Fruit fly (Drosophila melanogaster) whole organism, embryonic: ENCODE data around the gene CG14695.

Source experiments
- Aef1 ChIP-seq: fragments of 200-800 bp; sonication (Bioruptor generic); IDR thresholded peaks from 3 replicates; pipeline ENCODE4 v1.3.6; 2022; ENCODE audit warnings: missing biosample characterization, missing genetic modification characterization
- B-H1 ChIP-seq: fragments of 200-800 bp; sonication (Bioruptor generic); IDR thresholded peaks from 3 replicates; pipeline ENCODE4 v1.3.6; 2022; ENCODE audit warnings: missing biosample characterization, missing genetic modification characterization
- Bdp1 ChIP-seq: fragments of 200-800 bp; sonication (Bioruptor generic); optimal IDR thresholded peaks from 3 replicates; lab custom pipeline; 2016; ENCODE audit warnings: missing biosample characterization, missing genetic modification characterization
- BtbVII ChIP-seq: fragments of 200-800 bp; sonication (Bioruptor generic); optimal IDR thresholded peaks from 3 replicates; lab custom pipeline; 2017; ENCODE audit warnings: missing biosample characterization, mild to moderate bottlenecking, missing genetic modification characterization
- CG11085 ChIP-seq: fragments of 200-800 bp; sonication (Bioruptor generic); IDR thresholded peaks from 2 replicates; pipeline ENCODE4 v1.3.6; 2022; ENCODE audit warnings: missing biosample characterization, missing genetic modification characterization
- CG1233 ChIP-seq: fragments of 200-800 bp; sonication (Bioruptor generic); optimal IDR thresholded peaks from 4 replicates; lab custom pipeline; 2018; ENCODE audit warnings: missing biosample characterization, mild to moderate bottlenecking, missing genetic modification characterization
- CG13287 ChIP-seq: fragments of 200-800 bp; sonication (Bioruptor generic); IDR thresholded peaks from 2 replicates; pipeline ENCODE4 v1.3.6; 2022; ENCODE audit warnings: missing biosample characterization, missing genetic modification characterization; ENCODE audit not compliant: partially characterized antibody
- CG17186 ChIP-seq: fragments of 200-800 bp; sonication (Bioruptor generic); optimal IDR thresholded peaks from 3 replicates; lab custom pipeline; 2017; ENCODE audit warnings: missing biosample characterization, missing genetic modification reagents, missing genetic modification characterization
- CG2199 ChIP-seq: fragments of 200-800 bp; sonication (Bioruptor generic); IDR thresholded peaks from 3 replicates; pipeline ENCODE4 v1.3.6; 2022; ENCODE audit warnings: missing biosample characterization, missing genetic modification characterization
- CG2889 ChIP-seq: fragments of 200-800 bp; sonication (Bioruptor generic); IDR thresholded peaks from 3 replicates; pipeline ENCODE4 v1.3.6; 2022; ENCODE audit warnings: missing biosample characterization, missing genetic modification characterization
- CG3407 ChIP-seq: fragments of 200-800 bp; sonication (Bioruptor generic); optimal IDR thresholded peaks from 2 replicates; lab custom pipeline; 2018; ENCODE audit warnings: missing biosample characterization, mild to moderate bottlenecking, missing genetic modification characterization
- CG7963 ChIP-seq: fragments of 200-800 bp; sonication (Bioruptor generic); IDR thresholded peaks from 3 replicates; pipeline ENCODE4 v1.3.6; 2022; ENCODE audit warnings: missing biosample characterization, missing genetic modification characterization; ENCODE audit not compliant: partially characterized antibody
- Dfd ChIP-seq, 2 experiments: fragments of >200 bp; optimal IDR thresholded peaks; 2 replicates each; lab custom pipeline; 2017; ENCODE audit warnings: missing biosample characterization in 2 of 2, missing genetic modification characterization in 2 of 2
- Dip2 ChIP-seq: fragments of 200-800 bp; sonication (Bioruptor generic); IDR thresholded peaks from 2 replicates; pipeline ENCODE4 v1.3.6; 2022; ENCODE audit warnings: missing biosample characterization, missing genetic modification characterization
- Eip74EF ChIP-seq, 2 experiments: fragments of 200-800 bp in 1 of 2; fragments of >200 bp in 1 of 2; sonication (Bioruptor generic) in 1 of 2; optimal IDR thresholded peaks; 2 replicates each; lab custom pipeline; 2017 to 2019; ENCODE audit warnings: missing biosample characterization in 2 of 2, missing genetic modification characterization in 2 of 2, mild to moderate bottlenecking in 1 of 2, moderate library complexity in 1 of 2
- Gug ChIP-seq: fragments of 200-800 bp; sonication (Bioruptor generic); IDR thresholded peaks from 4 replicates; pipeline ENCODE4 v1.3.6; 2022; ENCODE audit warnings: missing biosample characterization, missing genetic modification characterization
- HLH3B ChIP-seq: fragments of 200-800 bp; sonication (Bioruptor generic); IDR thresholded peaks from 2 replicates; pipeline ENCODE4 v1.3.6; 2022; ENCODE audit warnings: missing biosample characterization, missing genetic modification characterization
- Hey ChIP-seq: fragments of 200-800 bp; sonication (Bioruptor generic); optimal IDR thresholded peaks from 3 replicates; lab custom pipeline; 2018; ENCODE audit warnings: missing biosample characterization, mild to moderate bottlenecking, missing genetic modification characterization
- HmgZ ChIP-seq: fragments of 200-800 bp; sonication (Bioruptor generic); optimal IDR thresholded peaks from 2 replicates; lab custom pipeline; 2018; ENCODE audit warnings: missing biosample characterization, mild to moderate bottlenecking, missing genetic modification characterization
- Jarid2 ChIP-seq: fragments of 200-800 bp; sonication (Bioruptor generic); optimal IDR thresholded peaks from 3 replicates; lab custom pipeline; 2017; ENCODE audit warnings: mild to moderate bottlenecking, missing biosample characterization, missing genetic modification reagents, missing genetic modification characterization
- Mes4 ChIP-seq: fragments of 200-800 bp; sonication (Bioruptor generic); optimal IDR thresholded peaks from 2 replicates; lab custom pipeline; 2016; ENCODE audit warnings: missing biosample characterization, missing genetic modification characterization
- Myb ChIP-seq: fragments of 200-800 bp; sonication (Bioruptor generic); optimal IDR thresholded peaks from 2 replicates; lab custom pipeline; 2016; ENCODE audit warnings: missing biosample characterization, missing genetic modification characterization
- Oaz ChIP-seq: fragments of 200-800 bp; sonication (Bioruptor generic); IDR thresholded peaks from 2 replicates; pipeline ENCODE4 v1.3.6; 2022; ENCODE audit warnings: missing biosample characterization, missing genetic modification characterization
- Opbp ChIP-seq: fragments of 200-800 bp; sonication (Bioruptor generic); IDR thresholded peaks from 3 replicates; pipeline ENCODE4 v1.3.6; 2022; ENCODE audit warnings: missing biosample characterization, missing genetic modification characterization; ENCODE audit not compliant: partially characterized antibody
- Pdp1 ChIP-seq, 2 experiments: fragments of 200-800 bp; sonication (Bioruptor generic); optimal IDR thresholded peaks; 3 replicates each; lab custom pipeline; 2016; ENCODE audit warnings: missing biosample characterization in 2 of 2, missing genetic modification characterization in 2 of 2, mild to moderate bottlenecking in 1 of 2, moderate library complexity in 1 of 2
- Sry-δ ChIP-seq: fragments of 200-800 bp; sonication (Bioruptor generic); optimal IDR thresholded peaks from 2 replicates; lab custom pipeline; 2016; ENCODE audit warnings: missing biosample characterization, missing genetic modification characterization
- YL-1 ChIP-seq: fragments of 200-800 bp; sonication (Bioruptor generic); optimal IDR thresholded peaks from 3 replicates; lab custom pipeline; 2017; ENCODE audit warnings: missing biosample characterization, mild to moderate bottlenecking, missing genetic modification characterization
- bsh ChIP-seq, 2 experiments: fragments of 200-800 bp; sonication (Bioruptor generic); optimal IDR thresholded peaks; 2 replicates each; lab custom pipeline; 2017 to 2018; ENCODE audit warnings: mild to moderate bottlenecking in 2 of 2, missing biosample characterization in 2 of 2, missing genetic modification characterization in 2 of 2, moderate library complexity in 1 of 2
- chinmo ChIP-seq: fragments of 200-800 bp; sonication (Bioruptor generic); IDR thresholded peaks from 4 replicates; pipeline ENCODE4 v1.3.6; 2022; ENCODE audit warnings: missing biosample characterization, missing genetic modification characterization; ENCODE audit not compliant: partially characterized antibody
- dmrt99B ChIP-seq: fragments of 200-800 bp; sonication (Bioruptor generic); optimal IDR thresholded peaks from 2 replicates; lab custom pipeline; 2018; ENCODE audit warnings: missing biosample characterization, mild to moderate bottlenecking, missing genetic modification characterization, moderate library complexity
- dysf ChIP-seq: fragments of 200-800 bp; sonication (Bioruptor generic); IDR thresholded peaks from 3 replicates; pipeline ENCODE4 v1.3.6; 2022; ENCODE audit warnings: missing biosample characterization, missing genetic modification characterization
- eve ChIP-seq, 2 experiments: fragments of >200 bp; optimal IDR thresholded peaks; 2 replicates each; lab custom pipeline; 2017; ENCODE audit warnings: missing biosample characterization in 2 of 2, missing genetic modification characterization in 2 of 2
- gcm2 ChIP-seq: fragments of 200-800 bp; sonication (Bioruptor generic); optimal IDR thresholded peaks from 2 replicates; lab custom pipeline; 2016; ENCODE audit warnings: missing biosample characterization, missing genetic modification characterization
- hb ChIP-seq: fragments of 200-800 bp; sonication (Bioruptor generic); IDR thresholded peaks from 3 replicates; pipeline ENCODE4 v1.3.6; 2022; ENCODE audit warnings: missing biosample characterization, missing genetic modification characterization; ENCODE audit not compliant: partially characterized antibody
- kah ChIP-seq: fragments of 200-800 bp; sonication (Bioruptor generic); optimal IDR thresholded peaks from 2 replicates; lab custom pipeline; 2018; ENCODE audit warnings: missing biosample characterization, mild to moderate bottlenecking, missing genetic modification characterization
- nerfin-1 ChIP-seq: fragments of 200-800 bp; sonication (Bioruptor generic); optimal IDR thresholded peaks from 3 replicates; lab custom pipeline; 2019; ENCODE audit warnings: missing biosample characterization, mild to moderate bottlenecking, missing genetic modification characterization, moderate library complexity
- peb ChIP-seq: fragments of 200-800 bp; sonication (Bioruptor generic); IDR thresholded peaks from 2 replicates; pipeline ENCODE4 v1.3.6; 2022; ENCODE audit warnings: missing biosample characterization, missing genetic modification characterization
- pros ChIP-seq: fragments of 200-800 bp; sonication (Bioruptor generic); optimal IDR thresholded peaks from 3 replicates; lab custom pipeline; 2019; ENCODE audit warnings: missing biosample characterization, mild to moderate bottlenecking, missing genetic modification characterization, moderate library complexity
- pzg ChIP-seq: fragments of 200-800 bp; sonication (Bioruptor generic); optimal IDR thresholded peaks from 3 replicates; lab custom pipeline; 2018; ENCODE audit warnings: missing biosample characterization, mild to moderate bottlenecking, missing genetic modification characterization, moderate library complexity
- sna ChIP-seq: fragments of 200-800 bp; sonication (Bioruptor generic); IDR thresholded peaks from 2 replicates; pipeline ENCODE4 v1.3.6; 2022; ENCODE audit warnings: missing biosample characterization, missing genetic modification characterization; ENCODE audit not compliant: partially characterized antibody
- so ChIP-seq: fragments of 200-800 bp; sonication (Bioruptor generic); IDR thresholded peaks from 3 replicates; pipeline ENCODE4 v1.3.6; 2022; ENCODE audit warnings: missing biosample characterization, missing genetic modification characterization
- sr ChIP-seq: fragments of 200-800 bp; sonication (Bioruptor generic); IDR thresholded peaks from 3 replicates; pipeline ENCODE4 v1.3.6; 2022; ENCODE audit warnings: missing biosample characterization, missing genetic modification characterization
- sug ChIP-seq: fragments of 200-800 bp; optimal IDR thresholded peaks from 2 replicates; lab custom pipeline; 2019; ENCODE audit warnings: missing biosample characterization, mild to moderate bottlenecking, missing genetic modification characterization, moderate library complexity
- unc-4 ChIP-seq: fragments of 200-800 bp; sonication (Bioruptor generic); IDR thresholded peaks from 2 replicates; pipeline ENCODE4 v1.3.6; 2022; ENCODE audit warnings: missing biosample characterization, missing genetic modification characterization; ENCODE audit not compliant: partially characterized antibody
- unpg ChIP-seq: fragments of 200-800 bp; sonication (Bioruptor generic); optimal IDR thresholded peaks from 3 replicates; lab custom pipeline; 2018; ENCODE audit warnings: missing biosample characterization, mild to moderate bottlenecking, missing genetic modification characterization, moderate library complexity
- vfl ChIP-seq: fragments of 200-800 bp; sonication (Bioruptor generic); optimal IDR thresholded peaks from 2 replicates; lab custom pipeline; 2016; ENCODE audit warnings: missing biosample characterization, missing genetic modification characterization
- vvl ChIP-seq: fragments of 200-800 bp; sonication (Bioruptor generic); IDR thresholded peaks from 2 replicates; pipeline ENCODE4 v1.3.6; 2022; ENCODE audit warnings: missing biosample characterization, missing genetic modification characterization

CG14695 gene

DNA sequence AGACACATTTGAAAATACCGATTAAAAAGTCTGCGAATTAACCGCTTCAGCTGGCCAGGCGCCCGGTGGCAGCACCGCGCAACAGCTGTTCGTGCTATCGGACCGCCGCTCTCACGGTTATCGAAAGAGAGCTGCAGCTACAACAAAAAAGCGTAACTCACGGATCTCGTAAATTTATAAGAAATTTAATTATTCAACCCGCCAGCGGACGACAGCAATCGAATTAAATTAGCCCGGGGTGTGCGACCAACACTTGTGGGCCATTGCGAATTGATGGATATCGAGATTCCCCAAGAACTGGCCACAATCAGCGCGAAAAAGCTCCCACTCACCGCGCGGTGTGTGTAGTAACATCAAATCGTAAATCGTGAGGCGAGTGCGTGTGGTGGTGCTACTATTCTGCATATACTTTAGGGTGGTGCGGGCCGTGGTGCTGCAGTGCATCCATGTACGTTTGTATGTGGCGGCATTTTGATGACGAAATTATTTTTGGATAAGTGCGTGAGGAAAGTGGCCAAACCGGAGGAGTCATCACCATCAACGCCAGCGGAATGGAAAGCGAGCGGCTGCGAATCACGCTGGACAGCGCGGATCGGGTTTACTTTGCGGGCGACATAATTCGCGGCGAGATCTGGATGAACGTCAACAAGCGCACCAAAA, 6.4 kb upstream of the CG14695 start, which contains the start of gene Leash (continued):
- TF ChIP-seq HLH3B: no peak
- TF ChIP-seq pzg (GFP tag; lab: Kevin White, UChicago): peak; percentile 46
- no peak for TF ChIP-seq Gug (GFP tag; lab: Robert Waterston, UW)
- TF ChIP-seq Pdp1 (GFP tag; optimal IDR thresholded peaks at IDR 0.05; lab: Kevin White, UChicago): peak in 1 of 2 experiments; percentile 63
- peak; percentile 34 for TF ChIP-seq nerfin-1
- no peak for TF ChIP-seq gcm2
- TF ChIP-seq vvl (GFP tag; lab: Robert Waterston, UW): peak; percentile 12; the same call in 1 of the 2 replicates
- peak; percentile 56 for TF ChIP-seq CG13287 (GFP tag; lab: Robert Waterston, UW)
- TF ChIP-seq sr: no peak
- peak; percentile 60; the same call in 1 of the 2 replicates for TF ChIP-seq unc-4 (GFP tag; lab: Robert Waterston, UW)
- peak; percentile 16 for TF ChIP-seq YL-1 (GFP tag; lab: Kevin White, UChicago)
- no peak for TF ChIP-seq peb (GFP tag; lab: Robert Waterston, UW)
- no peak for TF ChIP-seq CG7963 (GFP tag; lab: Robert Waterston, UW)
- no peak for TF ChIP-seq Dfd (GFP tag; optimal IDR thresholded peaks at IDR 0.05; lab: Kevin White, UChicago)
- TF ChIP-seq Oaz (GFP tag; lab: Robert Waterston, UW): no peak
- TF ChIP-seq CG1233 (GFP tag; lab: Kevin White, UChicago): no peak
- no peak for TF ChIP-seq CG11085 (GFP tag; lab: Robert Waterston, UW)
- TF ChIP-seq sna (GFP tag; lab: Robert Waterston, UW): peak; percentile 51; the same call in 1 of the 2 replicates
- no peak for TF ChIP-seq B-H1 (GFP tag; lab: Robert Waterston, UW)
- no peak for TF ChIP-seq Bdp1 (GFP tag; lab: Kevin White, UChicago)
- peak; percentile 27 for TF ChIP-seq CG17186 (GFP tag; lab: Kevin White, UChicago)

- 0 out of 4 replicates have a peak, but pooled peaks have one; percentile 9 for TF ChIP-seq chinmo
- no peak for TF ChIP-seq CG2889 (GFP tag; lab: Robert Waterston, UW)
- no peak for TF ChIP-seq Sry-δ (GFP tag; lab: Kevin White, UChicago)
- TF ChIP-seq kah (GFP tag; lab: Kevin White, UChicago): no peak
- peak; percentile 15; the same call in 1 of the 3 replicates for TF ChIP-seq so (GFP tag; lab: Robert Waterston, UW)
- no peak for TF ChIP-seq unpg
- peak; percentile 77 for TF ChIP-seq sug (tag; lab: Kevin White, UChicago)
- TF ChIP-seq Mes4: no peak
- no peak for TF ChIP-seq hb (GFP tag; lab: Robert Waterston, UW)
- no peak for TF ChIP-seq HmgZ
- TF ChIP-seq BtbVII (GFP tag; lab: Kevin White, UChicago): peak; percentile 57
- TF ChIP-seq eve (GFP tag; optimal IDR thresholded peaks at IDR 0.05; lab: Kevin White, UChicago): no peak
- no peak for TF ChIP-seq dmrt99B
- TF ChIP-seq pros (GFP tag; lab: Kevin White, UChicago): peak; percentile 39
- no peak for TF ChIP-seq Myb
- TF ChIP-seq CG2199 (GFP tag; lab: Robert Waterston, UW): no peak
- no peak for TF ChIP-seq CG13287 (GFP tag; lab: Robert Waterston, UW)
- TF ChIP-seq bsh (GFP tag; optimal IDR thresholded peaks at IDR 0.05; lab: Kevin White, UChicago): no peak
- no peak for TF ChIP-seq Opbp
- TF ChIP-seq vfl (GFP tag; lab: Kevin White, UChicago): no peak
- no peak for TF ChIP-seq Hey (tag; lab: Kevin White, UChicago)
- TF ChIP-seq Eip74EF (GFP tag; optimal IDR thresholded peaks at IDR 0.05; lab: Kevin White, UChicago): peak in 1 of 2 experiments; percentile 63
- no peak for TF ChIP-seq CG3407 (GFP tag; lab: Kevin White, UChicago)
- no peak for TF ChIP-seq dysf
- TF ChIP-seq Aef1: no peak
- no peak for TF ChIP-seq Dip2 (GFP tag; lab: Robert Waterston, UW)
- peak; percentile 45 for TF ChIP-seq Jarid2 (GFP tag; lab: Kevin White, UChicago)
These were observed 5.7 kb upstream of the CG14695 start, which contains the start of gene CG14696 for dm6 chr3R:10884678-10885421. TSS of gene CG14696 (minus strand) at chr3R:10885001.
